Worm (Caenorhabditis elegans) whole organism, young adult: ENCODE measurements around the gene F54D5.5.
A peak's percentile ranks its signal among the peaks of the same experiment; 100 is the strongest.

ENCODE experiments used
- B0035.1 ChIP-seq: sonication (generic microtip); optimal IDR thresholded peaks from 2 replicates; lab custom pipeline; 2016; ENCODE audit warnings: missing genetic modification characterization, mild to moderate bottlenecking, missing compliant biosample characterization, missing genotype, missing genetic modification reagents
- F33H1.4 ChIP-seq: fragments of 200-800 bp; sonication (Bioruptor generic); IDR thresholded peaks from 2 replicates; pipeline ENCODE4 v1.3.6; 2022; ENCODE audit warnings: missing genetic modification reagents, missing genetic modification characterization, missing compliant biosample characterization
- F39B2.1 ChIP-seq: fragments of 200-800 bp; sonication (Bioruptor generic); IDR thresholded peaks from 2 replicates; pipeline ENCODE4 v1.3.6; 2022; ENCODE audit warnings: missing genetic modification reagents, missing genetic modification characterization, missing compliant biosample characterization
- F49E8.2 ChIP-seq: sonication (generic microtip); optimal IDR thresholded peaks from 3 replicates; lab custom pipeline; 2017; ENCODE audit warnings: missing genetic modification characterization, mild to moderate bottlenecking, missing compliant biosample characterization, antibody characterized with exemption, moderate library complexity; ENCODE audit not compliant: insufficient read depth
- F57C9.4 ChIP-seq: sonication (generic microtip); optimal IDR thresholded peaks from 2 replicates; lab custom pipeline; 2017; ENCODE audit warnings: mild to moderate bottlenecking, missing genetic modification characterization, missing compliant biosample characterization
- T07F8.4 ChIP-seq: sonication (generic microtip); optimal IDR thresholded peaks from 2 replicates; lab custom pipeline; 2016; ENCODE audit warnings: mild to moderate bottlenecking, missing genetic modification characterization, moderate library complexity, missing compliant biosample characterization
- aptf-3 ChIP-seq: fragments of 200-800 bp; sonication (Bioruptor generic); IDR thresholded peaks from 2 replicates; pipeline ENCODE4 v1.3.6; 2022; ENCODE audit warnings: missing genetic modification characterization, missing compliant biosample characterization
- ccch-3 ChIP-seq: fragments of 200-800 bp; sonication (Bioruptor generic); optimal IDR thresholded peaks from 2 replicates; lab custom pipeline; 2018; ENCODE audit warnings: mild to moderate bottlenecking, missing genetic modification characterization, missing compliant biosample characterization
- ceh-91 ChIP-seq: fragments of 200-800 bp; sonication (Bioruptor generic); IDR thresholded peaks from 2 replicates; pipeline ENCODE4 v1.3.6; 2022; ENCODE audit warnings: missing genetic modification reagents, missing genetic modification characterization, missing compliant biosample characterization
- die-1 ChIP-seq: sonication (generic microtip); optimal IDR thresholded peaks from 2 replicates; lab custom pipeline; 2016; ENCODE audit warnings: missing genotype, mild to moderate bottlenecking, missing genetic modification characterization, missing compliant biosample characterization
- dpl-1 ChIP-seq: fragments of 150-350 bp; optimal IDR thresholded peaks from 2 replicates; lab custom pipeline; 2014; ENCODE audit warnings: missing biosample characterization, missing genetic modification reagents, missing genetic modification characterization
- egl-18 ChIP-seq: fragments of 200-800 bp; sonication (Bioruptor generic); IDR thresholded peaks from 2 replicates; pipeline ENCODE4 v1.3.6; 2022; ENCODE audit warnings: missing genetic modification reagents, missing genetic modification characterization, missing compliant biosample characterization
- egrh-3 ChIP-seq: fragments of 200-800 bp; sonication (Bioruptor generic); IDR thresholded peaks from 2 replicates; pipeline ENCODE4 v1.3.6; 2022; ENCODE audit warnings: missing genetic modification reagents, missing genetic modification characterization, missing compliant biosample characterization
- ekl-4 ChIP-seq: fragments of 200-800 bp; sonication (Bioruptor generic); IDR thresholded peaks from 2 replicates; pipeline ENCODE4 v1.3.6; 2022; ENCODE audit warnings: missing genetic modification reagents, missing genetic modification characterization, missing compliant biosample characterization
- him-1 ChIP-seq: sonication (generic microtip); optimal IDR thresholded peaks from 2 replicates; lab custom pipeline; 2016; ENCODE audit warnings: missing genotype, missing genetic modification reagents, missing genetic modification characterization, missing compliant biosample characterization
- hlh-12 ChIP-seq: sonication (generic microtip); optimal IDR thresholded peaks from 2 replicates; lab custom pipeline; 2016; ENCODE audit warnings: missing genetic modification characterization, missing compliant biosample characterization
- hlh-26 ChIP-seq: fragments of 200-800 bp; sonication (Bioruptor generic); conservative IDR thresholded peaks from 2 replicates; pipeline ENCODE4 v1.3.6; 2022; ENCODE audit warnings: missing genetic modification reagents, missing genetic modification characterization, missing compliant biosample characterization
- lag-1 ChIP-seq: fragments of 200-800 bp; sonication (Bioruptor generic); IDR thresholded peaks from 2 replicates; pipeline ENCODE4 v1.3.6; 2022; ENCODE audit warnings: missing genetic modification reagents, missing genetic modification characterization, missing compliant biosample characterization
- let-607 ChIP-seq, 2 experiments: fragments of 200-800 bp in 1 of 2; sonication (Bioruptor generic) in 1 of 2; sonication (generic microtip) in 1 of 2; optimal IDR thresholded peaks; 2 replicates each; lab custom pipeline; 2016 to 2018; ENCODE audit warnings: mild to moderate bottlenecking in 2 of 2, missing compliant biosample characterization in 2 of 2, missing genetic modification characterization in 2 of 2, moderate library complexity in 2 of 2, missing genotype in 1 of 2
- lin-40 ChIP-seq: sonication (generic microtip); optimal IDR thresholded peaks from 2 replicates; lab custom pipeline; 2016; ENCODE audit warnings: missing genetic modification characterization, mild to moderate bottlenecking, missing compliant biosample characterization, missing genotype, missing genetic modification reagents
- lin-54 ChIP-seq: fragments of 200-800 bp; sonication (Bioruptor generic); optimal IDR thresholded peaks from 2 replicates; lab custom pipeline; 2018; ENCODE audit warnings: mild to moderate bottlenecking, missing genetic modification characterization, missing compliant biosample characterization
- lsl-1 ChIP-seq: fragments of 200-800 bp; sonication (Bioruptor generic); optimal IDR thresholded peaks from 2 replicates; lab custom pipeline; 2018; ENCODE audit warnings: mild to moderate bottlenecking, missing genetic modification characterization, moderate library complexity, missing compliant biosample characterization
- mel-28 ChIP-seq: sonication (generic microtip); optimal IDR thresholded peaks from 2 replicates; lab custom pipeline; 2016; ENCODE audit warnings: borderline replicate concordance, mild to moderate bottlenecking, missing genetic modification characterization, missing compliant biosample characterization
- nfya-1 ChIP-seq: sonication (generic microtip); optimal IDR thresholded peaks from 2 replicates; lab custom pipeline; 2017; ENCODE audit warnings: antibody characterized with exemption, missing compliant biosample characterization, missing genetic modification characterization, borderline replicate concordance; ENCODE audit not compliant: insufficient read depth
- nfya-2 ChIP-seq: fragments of 200-800 bp; sonication (Bioruptor generic); IDR thresholded peaks from 2 replicates; pipeline ENCODE4 v1.3.6; 2022; ENCODE audit warnings: missing genetic modification reagents, missing genetic modification characterization, missing compliant biosample characterization
- nhr-120 ChIP-seq: fragments of 200-800 bp; sonication (Bioruptor generic); IDR thresholded peaks from 2 replicates; pipeline ENCODE4 v1.3.6; 2022; ENCODE audit warnings: missing genetic modification characterization, missing compliant biosample characterization
- nhr-179 ChIP-seq: sonication (generic microtip); optimal IDR thresholded peaks from 2 replicates; lab custom pipeline; 2016; ENCODE audit warnings: mild to moderate bottlenecking, missing genetic modification characterization, missing compliant biosample characterization
- nhr-80 ChIP-seq: sonication (generic microtip); optimal IDR thresholded peaks from 2 replicates; lab custom pipeline; 2016; ENCODE audit warnings: missing genetic modification characterization, missing compliant biosample characterization
- nhr-90 ChIP-seq: sonication (generic microtip); optimal IDR thresholded peaks from 2 replicates; lab custom pipeline; 2016; ENCODE audit warnings: missing genotype, mild to moderate bottlenecking, missing genetic modification characterization, missing compliant biosample characterization
- repo-1 ChIP-seq: sonication (generic microtip); optimal IDR thresholded peaks from 2 replicates; lab custom pipeline; 2017; ENCODE audit warnings: mild to moderate bottlenecking, missing genetic modification characterization, missing compliant biosample characterization
- snpc-1.1 ChIP-seq: sonication (generic microtip); optimal IDR thresholded peaks from 2 replicates; lab custom pipeline; 2017; ENCODE audit warnings: missing genetic modification characterization, mild to moderate bottlenecking, missing compliant biosample characterization, antibody characterized with exemption, moderate library complexity, missing genotype, missing genetic modification reagents; ENCODE audit not compliant: insufficient read depth
- snpc-1.3 ChIP-seq: sonication (generic microtip); optimal IDR thresholded peaks from 2 replicates; lab custom pipeline; 2017; ENCODE audit warnings: missing genetic modification characterization, mild to moderate bottlenecking, missing compliant biosample characterization, antibody characterized with exemption, moderate library complexity, missing genotype, missing genetic modification reagents; ENCODE audit not compliant: insufficient read depth
- sptf-2 ChIP-seq: fragments of 200-800 bp; sonication (Bioruptor generic); optimal IDR thresholded peaks from 2 replicates; lab custom pipeline; 2018; ENCODE audit warnings: mild to moderate bottlenecking, missing genetic modification characterization, missing compliant biosample characterization
- tlf-1 ChIP-seq: fragments of 200-800 bp; sonication (Bioruptor generic); optimal IDR thresholded peaks from 2 replicates; lab custom pipeline; 2018; ENCODE audit warnings: mild to moderate bottlenecking, missing genetic modification characterization, missing compliant biosample characterization
- unc-62 ChIP-seq: fragments of 150-350 bp; optimal IDR thresholded peaks from 2 replicates; lab custom pipeline; 2014; ENCODE audit warnings: missing biosample characterization, missing genetic modification reagents, missing genetic modification characterization
- ztf-18 ChIP-seq: sonication (generic microtip); optimal IDR thresholded peaks from 2 replicates; lab custom pipeline; 2016; ENCODE audit warnings: missing genotype, mild to moderate bottlenecking, missing genetic modification characterization, missing compliant biosample characterization
- ztf-26 ChIP-seq: sonication (generic microtip); optimal IDR thresholded peaks from 2 replicates; lab custom pipeline; 2017; ENCODE audit warnings: missing genetic modification characterization, missing compliant biosample characterization
- ztf-28 ChIP-seq: fragments of 200-800 bp; sonication (Bioruptor generic); IDR thresholded peaks from 2 replicates; pipeline ENCODE4 v1.3.6; 2022; ENCODE audit warnings: missing genetic modification reagents, missing genetic modification characterization, missing compliant biosample characterization

Gene F54D5.5

DNA sequence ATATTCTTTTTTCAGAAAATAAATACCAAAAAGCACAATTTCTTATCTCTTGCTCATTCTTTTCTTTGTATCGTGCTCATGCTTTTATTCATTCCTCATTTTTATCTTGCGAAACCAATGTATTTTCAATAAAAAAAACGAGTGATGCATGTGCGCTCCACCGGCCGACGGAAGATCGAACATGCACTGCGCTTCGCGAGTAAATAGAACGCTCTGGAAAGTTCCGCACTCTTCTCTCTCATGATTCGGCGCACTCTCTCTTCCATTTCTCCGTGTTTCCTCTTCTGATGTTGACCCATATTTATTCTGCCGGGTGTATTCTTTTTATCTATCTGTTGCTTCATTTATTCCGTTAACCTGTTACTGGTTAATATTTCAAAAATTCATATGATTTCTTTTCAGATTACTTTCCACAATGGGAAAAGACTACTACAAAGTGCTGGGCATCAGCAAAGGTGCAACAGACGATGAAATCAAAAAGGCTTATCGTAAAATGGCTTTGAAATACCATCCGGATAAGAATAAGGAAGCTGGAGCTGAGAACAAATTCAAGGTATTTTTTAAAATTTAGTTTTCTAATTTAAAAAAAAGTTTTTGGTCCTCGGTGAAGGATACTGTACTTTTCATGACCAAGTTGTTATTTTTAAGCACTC lies 21.4 kb downstream of the F54D5.5 start, which contains the start of gene dnj-13 (continued):
- TF ChIP-seq nhr-90 (tag; lab: Kevin White, UChicago) (peak; percentile 49), mel-28 (tag; lab: Kevin White, UChicago) (peak; percentile 60), egrh-3 (GFP tag; lab: Robert Waterston, UW) (peak; percentile 54), ceh-91 (GFP tag; lab: Robert Waterston, UW) (peak; percentile 83), ccch-3 (GFP tag; lab: Kevin White, UChicago) (no peak), B0035.1 (tag; lab: Kevin White, UChicago) (peak; percentile 39), hlh-26 (GFP tag; lab: Robert Waterston, UW) (no peak), tlf-1 (GFP tag; lab: Kevin White, UChicago) (peak; percentile 96), him-1 (no peak), ztf-18 (tag; lab: Kevin White, UChicago) (peak; percentile 60), ztf-26 (peak; percentile 96), nhr-179 (tag; lab: Kevin White, UChicago) (no peak), nfya-1 (tag; lab: Kevin White, UChicago) (no peak), ztf-28 (GFP tag; lab: Robert Waterston, UW) (peak; percentile 83; the same call in 1 of the 2 replicates), die-1 (tag; lab: Kevin White, UChicago) (peak; percentile 52), sptf-2 (GFP tag; lab: Kevin White, UChicago) (no peak), repo-1 (tag; lab: Kevin White, UChicago) (peak; percentile 91), egl-18 (GFP tag; lab: Robert Waterston, UW) (peak; percentile 92), F33H1.4 (peak; percentile 83), nfya-2 (GFP tag; lab: Robert Waterston, UW) (no peak), ekl-4 (peak; percentile 98), F49E8.2 (tag; lab: Kevin White, UChicago) (peak; percentile 78), snpc-1.1 (tag; lab: Kevin White, UChicago) (no peak), nhr-120 (no peak), nhr-80 (tag; lab: Kevin White, UChicago) (peak; percentile 45), F39B2.1 (GFP tag; lab: Robert Waterston, UW) (peak; percentile 93), lin-54 (GFP tag; lab: Kevin White, UChicago) (peak; percentile 93), hlh-12 (no peak), lin-40 (tag; lab: Kevin White, UChicago) (peak; percentile 98), lag-1 (no peak), aptf-3 (GFP tag; lab: Robert Waterston, UW) (peak; percentile 89; the same call in 1 of the 2 replicates), lsl-1 (peak; percentile 70), let-607 (tag; optimal IDR thresholded peaks at IDR 0.05; lab: Kevin White, UChicago) (peak; percentile 72 to 86), dpl-1 (GFP tag; lab: Kevin White, UChicago) (peak; percentile 6), F57C9.4 (no peak), T07F8.4 (tag; lab: Kevin White, UChicago) (no peak), snpc-1.3 (tag; lab: Kevin White, UChicago) (peak; percentile 67), unc-62 (no peak)
- TF ChIP-seq, all 124 proteins: peak for 100
